Worm (Caenorhabditis elegans) whole organism, L1 larva: ENCODE data around the gene F41H10.2.

Experiments
- ceh-82 ChIP-seq, 3 experiments: fragments of 150-350 bp in 1 of 3; sonication (generic microtip) in 2 of 3; optimal IDR thresholded peaks; 2 replicates each; lab custom pipeline; 2014 to 2017; ENCODE audit warnings: missing biosample characterization in 3 of 3, missing genetic modification characterization in 3 of 3
- ceh-90 ChIP-seq: sonication (generic microtip); optimal IDR thresholded peaks from 2 replicates; lab custom pipeline; 2016; ENCODE audit warnings: missing genetic modification characterization, missing compliant biosample characterization
- nhr-28 ChIP-seq: fragments of 150-350 bp; optimal IDR thresholded peaks from 2 replicates; lab custom pipeline; 2014; ENCODE audit warnings: missing biosample characterization, missing genetic modification characterization
- tbx-2 ChIP-seq: sonication (generic microtip); optimal IDR thresholded peaks from 2 replicates; lab custom pipeline; 2016; ENCODE audit warnings: missing genetic modification characterization, missing compliant biosample characterization
- zip-4 ChIP-seq: fragments of 200-800 bp; sonication (Bioruptor generic); optimal IDR thresholded peaks from 2 replicates; lab custom pipeline; 2018; ENCODE audit warnings: mild to moderate bottlenecking, missing genetic modification characterization, moderate library complexity, missing compliant biosample characterization

ce11 chrIV:5415696-5416095, 34.3 kb downstream of the F41H10.2 start, which contains the start of gene spp-7:
- no peak for TF ChIP-seq zip-4 (GFP tag; lab: Kevin White, UChicago)
- no peak for TF ChIP-seq tbx-2
- no peak for TF ChIP-seq ceh-90 (tag; lab: Kevin White, UChicago)
- TF ChIP-seq ceh-82 (tag; optimal IDR thresholded peaks at IDR 0.05; lab: Kevin White, UChicago), result no peak
- TF ChIP-seq nhr-28 (tag; lab: Kevin White, UChicago), result no peak
